Fruit fly (Drosophila melanogaster): Measurements from ENCODE around the gene CG15537.

dm6 chr3R:30464244-30464643, 20.8 kb upstream of the CG15537 start:
- TF ChIP-seq fd96Ca (GFP tag; IDR thresholded peaks at IDR 0.05) (no peak), CG12605 (GFP tag; IDR thresholded peaks at IDR 0.05) (no peak), EcR (GFP tag; optimal IDR thresholded peaks at IDR 0.05) (no peak), CG14655 (GFP tag; optimal IDR thresholded peaks at IDR 0.05) (no peak), CG34367 (tag; optimal IDR thresholded peaks at IDR 0.05) (no peak), CG8159 (tag; optimal IDR thresholded peaks at IDR 0.05) (no peak), CG8301 (tag; optimal IDR thresholded peaks at IDR 0.05) (no peak), CG4496 (GFP tag; IDR thresholded peaks at IDR 0.05) (no peak), CG17806 (tag; optimal IDR thresholded peaks at IDR 0.05) (no peak)

Measured in whole organism, pupa.